Fruit fly (Drosophila melanogaster) whole organism, pupa: ENCODE measurements around the gene Cht7.

ENCODE experiments used
- CG10348 ChIP-seq: fragments of 200-800 bp; sonication (Bioruptor generic); IDR thresholded peaks from 2 replicates; pipeline ENCODE4 v1.3.6; 2022; ENCODE audit warnings: missing biosample characterization, missing genetic modification characterization
- CG12605 ChIP-seq: fragments of 200-800 bp; sonication (Bioruptor generic); IDR thresholded peaks from 2 replicates; pipeline ENCODE4 v1.3.6; 2022; ENCODE audit warnings: missing biosample characterization, missing genetic modification characterization
- CG13204 ChIP-seq: fragments of 200-800 bp; sonication (Bioruptor generic); optimal IDR thresholded peaks from 2 replicates; lab custom pipeline; 2018; ENCODE audit warnings: missing biosample characterization, mild to moderate bottlenecking, missing genetic modification characterization, moderate library complexity
- CG14655 ChIP-seq: fragments of 200-800 bp; sonication (Bioruptor generic); optimal IDR thresholded peaks from 3 replicates; lab custom pipeline; 2017; ENCODE audit warnings: mild to moderate bottlenecking, missing biosample characterization, missing genetic modification reagents, missing genetic modification characterization
- CG15710 ChIP-seq: fragments of 200-800 bp; sonication (Bioruptor generic); optimal IDR thresholded peaks from 2 replicates; lab custom pipeline; 2018; ENCODE audit warnings: missing biosample characterization, mild to moderate bottlenecking, missing genetic modification characterization, moderate library complexity
- CG17806 ChIP-seq: fragments of 200-800 bp; sonication (Bioruptor generic); optimal IDR thresholded peaks from 2 replicates; lab custom pipeline; 2018; ENCODE audit warnings: missing biosample characterization, mild to moderate bottlenecking, missing genetic modification characterization, moderate library complexity
- CG32121 ChIP-seq: fragments of 200-800 bp; sonication (Bioruptor generic); IDR thresholded peaks from 2 replicates; pipeline ENCODE4 v1.3.6; 2022; ENCODE audit warnings: missing biosample characterization, missing genetic modification characterization
- CG34367 ChIP-seq: fragments of 200-800 bp; sonication (Bioruptor generic); optimal IDR thresholded peaks from 2 replicates; lab custom pipeline; 2018; ENCODE audit warnings: missing biosample characterization, mild to moderate bottlenecking, missing genetic modification characterization
- CG4496 ChIP-seq: fragments of 200-800 bp; sonication (Bioruptor generic); IDR thresholded peaks from 3 replicates; pipeline ENCODE4 v1.3.6; 2022; ENCODE audit warnings: missing biosample characterization, missing genetic modification characterization
- CG8159 ChIP-seq: fragments of 200-800 bp; sonication (Bioruptor generic); optimal IDR thresholded peaks from 3 replicates; lab custom pipeline; 2018; ENCODE audit warnings: missing biosample characterization, mild to moderate bottlenecking, missing genetic modification characterization, moderate library complexity
- CG8301 ChIP-seq: fragments of 200-800 bp; sonication (Bioruptor generic); optimal IDR thresholded peaks from 2 replicates; lab custom pipeline; 2018; ENCODE audit warnings: missing biosample characterization, mild to moderate bottlenecking, missing genetic modification characterization
- CG9948 ChIP-seq: fragments of 200-800 bp; sonication (Bioruptor generic); optimal IDR thresholded peaks from 2 replicates; lab custom pipeline; 2018; ENCODE audit warnings: missing biosample characterization, mild to moderate bottlenecking, missing genetic modification characterization, moderate library complexity
- D1 ChIP-seq: fragments of 200-800 bp; sonication (Bioruptor generic); optimal IDR thresholded peaks from 2 replicates; lab custom pipeline; 2018; ENCODE audit warnings: missing biosample characterization, mild to moderate bottlenecking, missing genetic modification characterization, moderate library complexity
- EcR ChIP-seq: fragments of 200-800 bp; sonication (Bioruptor generic); optimal IDR thresholded peaks from 3 replicates; lab custom pipeline; 2019; ENCODE audit warnings: missing biosample characterization, missing genetic modification characterization, mild to moderate bottlenecking, moderate library complexity, missing genetic modification reagents
- Ets98B ChIP-seq: fragments of 200-800 bp; sonication (Bioruptor generic); IDR thresholded peaks from 2 replicates; pipeline ENCODE4 v1.3.6; 2022; ENCODE audit warnings: missing biosample characterization, missing genetic modification characterization
- Pif1A ChIP-seq: fragments of 200-800 bp; sonication (Bioruptor generic); optimal IDR thresholded peaks from 3 replicates; lab custom pipeline; 2016; ENCODE audit warnings: missing biosample characterization, missing genetic modification characterization
- Snoo ChIP-seq: fragments of 200-800 bp; sonication (Bioruptor generic); optimal IDR thresholded peaks from 3 replicates; lab custom pipeline; 2017; ENCODE audit warnings: missing biosample characterization, mild to moderate bottlenecking, missing genetic modification characterization, inconsistent platforms
- fd96Ca ChIP-seq: fragments of 200-800 bp; sonication (Bioruptor generic); IDR thresholded peaks from 3 replicates; pipeline ENCODE4 v1.3.6; 2022; ENCODE audit warnings: missing biosample characterization, missing genetic modification characterization
- gl ChIP-seq: fragments of 200-800 bp; sonication (Bioruptor generic); optimal IDR thresholded peaks from 2 replicates; lab custom pipeline; 2018; ENCODE audit warnings: missing biosample characterization, mild to moderate bottlenecking, missing genetic modification characterization
- rn ChIP-seq: fragments of 200-800 bp; sonication (Bioruptor generic); IDR thresholded peaks from 2 replicates; pipeline ENCODE4 v1.3.6; 2022; ENCODE audit warnings: missing biosample characterization, missing genetic modification characterization

The Cht7 gene

DNA sequence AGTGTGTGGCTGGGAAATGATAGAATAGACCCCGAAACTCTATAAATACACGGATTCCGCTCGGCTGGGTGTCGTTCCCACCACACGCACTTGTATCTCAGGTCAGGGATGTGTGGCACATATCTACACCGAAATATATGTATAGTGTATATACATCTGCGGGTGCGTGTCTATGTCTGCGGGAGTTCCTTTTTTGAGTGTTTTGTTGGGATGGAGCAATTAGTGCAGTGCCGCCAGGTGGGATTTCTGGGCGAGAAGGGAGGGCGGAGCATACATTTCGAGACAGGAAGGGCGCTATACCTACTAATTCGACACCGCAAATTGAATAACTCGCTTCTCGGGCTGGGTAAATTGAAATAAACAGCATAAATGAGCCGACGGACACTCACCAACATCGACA is 19.7 kb upstream of the Cht7 start:
- TF ChIP-seq Snoo (tag; lab: Kevin White, UChicago) (no peak), CG13204 (GFP tag; lab: Kevin White, UChicago) (no peak), fd96Ca (GFP tag; lab: Robert Waterston, UW) (0 out of 3 replicates have a peak, but pooled peaks have one; percentile 22)

DNA sequence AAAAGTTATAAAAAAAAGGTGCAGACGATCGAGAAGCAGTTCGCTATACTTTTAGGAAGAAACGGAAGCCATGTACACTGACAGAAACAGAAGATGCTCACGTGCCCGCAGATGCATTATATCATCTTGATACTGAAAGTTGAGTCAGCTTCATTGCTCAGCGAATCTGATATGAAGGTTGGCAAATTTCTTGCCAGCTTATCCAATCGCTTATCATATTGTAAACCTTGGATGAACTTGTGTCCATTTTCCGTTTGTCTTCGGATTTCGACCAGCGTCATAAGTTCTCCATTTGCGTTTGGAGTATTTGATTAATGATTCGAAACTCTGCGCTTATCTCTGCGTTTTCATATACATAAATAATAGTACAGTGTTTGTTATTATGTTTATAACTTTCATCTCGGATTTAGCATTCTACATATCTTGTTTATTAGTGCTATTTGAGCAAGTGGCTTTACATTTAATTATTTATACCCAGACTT is 18.9 kb upstream of the Cht7 start:
- TF ChIP-seq EcR (GFP tag; lab: Kevin White, UChicago), result no peak
- TF ChIP-seq CG8301 (tag; lab: Kevin White, UChicago), result peak; percentile 2
- peak; percentile 19 for TF ChIP-seq CG34367 (tag; lab: Kevin White, UChicago)

DNA sequence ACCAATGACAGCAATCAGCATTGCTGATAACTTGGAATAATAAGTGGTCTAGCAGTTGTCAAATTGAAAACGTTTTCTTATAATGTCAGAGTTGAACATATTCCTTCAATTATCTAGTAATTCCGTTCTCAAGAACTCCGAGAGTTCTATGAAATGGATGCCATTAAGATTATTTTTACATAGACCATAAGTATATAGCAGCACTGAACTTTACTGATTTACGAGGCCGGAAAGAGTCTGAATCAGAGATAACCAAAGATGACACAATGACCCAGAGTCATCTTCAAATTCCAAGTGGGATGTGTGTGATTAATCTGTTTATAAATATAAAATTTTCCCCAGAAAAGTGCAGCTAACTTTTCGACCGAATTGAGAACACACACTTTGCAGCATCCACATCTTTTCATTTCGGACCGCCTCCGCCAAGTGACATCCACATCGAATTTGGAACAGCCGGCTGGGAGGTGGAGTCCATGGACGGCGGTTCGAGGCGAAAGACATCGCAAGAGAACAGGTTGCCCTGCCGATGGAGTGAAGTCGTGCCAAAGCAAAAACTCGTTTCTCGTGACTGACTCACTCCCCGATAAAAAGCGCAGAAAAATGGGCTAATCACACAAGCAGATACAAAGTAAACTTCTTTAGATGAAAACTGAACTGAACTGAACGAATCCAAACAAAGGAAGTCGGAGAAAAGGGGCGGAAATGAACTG is 18.3 kb upstream of the Cht7 start:
- TF ChIP-seq CG13204 (GFP tag; lab: Kevin White, UChicago) (peak; percentile 42), Pif1A (GFP tag; lab: Kevin White, UChicago) (no peak), CG8301 (tag; lab: Kevin White, UChicago) (no peak), D1 (tag; lab: Kevin White, UChicago) (no peak), CG4496 (GFP tag; lab: Robert Waterston, UW) (0 out of 3 replicates have a peak, but pooled peaks have one; percentile 41), gl (tag; lab: Kevin White, UChicago) (no peak), CG9948 (tag; lab: Kevin White, UChicago) (no peak), CG14655 (GFP tag; lab: Kevin White, UChicago) (no peak), CG17806 (no peak), CG10348 (GFP tag; lab: Robert Waterston, UW) (no peak), EcR (GFP tag; lab: Kevin White, UChicago) (peak; percentile 65), CG15710 (tag; lab: Kevin White, UChicago) (no peak), fd96Ca (GFP tag; lab: Robert Waterston, UW) (no peak), Ets98B (no peak)

DNA sequence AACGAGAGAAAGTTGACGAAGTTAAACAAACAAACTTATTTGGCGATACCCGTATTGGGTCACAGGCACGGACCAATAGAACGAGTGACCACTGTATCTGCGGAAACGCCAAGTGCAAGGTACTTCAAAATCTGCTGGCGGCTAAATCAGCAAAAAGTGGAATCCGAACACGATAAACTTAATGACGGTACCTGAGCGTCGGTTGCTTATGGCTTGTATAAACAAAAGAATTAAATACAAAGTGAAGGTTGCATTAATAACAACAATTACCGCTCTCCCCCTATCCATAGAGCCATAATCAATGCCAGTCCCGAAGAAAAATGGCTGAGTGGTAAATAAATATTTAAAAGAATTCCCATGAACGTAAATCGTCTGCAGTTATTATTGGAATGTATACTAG is 17.8 kb upstream of the Cht7 start:
- TF ChIP-seq CG8301 (tag; lab: Kevin White, UChicago), result no peak
- TF ChIP-seq CG34367 (tag; lab: Kevin White, UChicago), result no peak
- no peak for TF ChIP-seq CG17806

DNA sequence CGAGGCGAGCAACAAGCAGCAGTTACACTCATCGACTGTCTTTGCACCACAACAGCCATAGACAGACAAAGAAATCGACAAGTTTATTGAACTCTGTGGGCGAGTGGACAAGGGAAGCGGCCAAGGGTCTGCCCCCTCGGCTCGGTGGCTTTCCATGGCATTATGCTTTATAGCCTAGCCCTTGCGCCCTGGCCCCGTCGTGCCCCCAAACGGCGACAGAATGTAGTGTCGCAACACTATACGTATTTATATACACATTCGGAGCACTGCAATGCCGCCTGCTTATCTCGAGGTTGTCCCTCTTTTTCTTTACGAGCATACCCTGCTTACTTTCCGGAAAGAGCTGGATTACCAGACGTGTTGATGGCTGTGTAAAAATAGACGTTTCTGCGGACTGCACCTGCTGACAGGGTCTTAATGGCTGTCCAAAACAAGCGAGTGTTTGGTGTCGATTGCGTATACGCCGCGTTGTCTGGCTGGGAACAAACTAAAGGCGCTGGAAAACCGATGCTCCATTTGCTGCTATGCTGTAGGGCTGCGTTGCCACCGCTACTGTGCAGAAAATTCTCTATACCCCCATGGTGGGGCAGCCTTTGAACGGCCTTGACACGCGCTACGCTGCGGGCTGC is 16.0 kb upstream of the Cht7 start:
- TF ChIP-seq EcR (GFP tag; lab: Kevin White, UChicago) (peak; percentile 97), fd96Ca (GFP tag; lab: Robert Waterston, UW) (no peak), CG34367 (tag; lab: Kevin White, UChicago) (no peak), CG32121 (GFP tag; lab: Robert Waterston, UW) (peak; percentile 31; the same call in 1 of the 2 replicates), CG4496 (GFP tag; lab: Robert Waterston, UW) (peak; percentile 17; the same call in 1 of the 3 replicates)

DNA sequence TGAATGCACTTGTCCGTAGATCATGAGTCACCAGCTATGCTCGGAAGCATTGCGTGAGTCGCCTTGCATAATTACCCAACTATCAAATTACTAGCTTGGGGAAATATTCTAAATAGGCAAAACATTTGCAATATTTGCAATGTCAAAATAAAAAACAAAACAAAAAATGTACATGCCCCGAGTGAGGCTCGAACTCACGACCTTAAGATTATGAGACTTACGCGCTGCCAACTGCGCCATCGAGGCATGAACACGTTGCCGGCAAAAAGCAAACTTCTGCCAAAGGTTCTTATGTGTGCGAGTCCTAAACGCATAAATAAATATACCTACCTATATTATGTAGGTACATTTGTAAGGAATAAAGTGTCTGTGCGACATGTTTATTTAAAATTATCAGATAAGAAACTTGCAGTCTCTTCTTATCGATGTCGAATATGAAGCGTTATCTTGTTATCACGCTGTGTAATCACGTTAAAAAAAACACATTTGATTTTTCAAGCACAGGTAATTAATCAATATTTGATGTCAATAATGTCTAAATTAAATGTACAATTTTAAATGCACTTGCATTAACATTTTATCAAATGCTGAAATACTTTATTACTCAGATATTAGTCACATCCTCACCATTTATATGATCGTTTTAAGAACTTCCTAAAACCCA is 15.1 kb upstream of the Cht7 start:
- no peak for TF ChIP-seq Pif1A (GFP tag; lab: Kevin White, UChicago)
- TF ChIP-seq CG15710 (tag; lab: Kevin White, UChicago), result no peak
- TF ChIP-seq EcR (GFP tag; lab: Kevin White, UChicago), result peak; percentile 17

DNA sequence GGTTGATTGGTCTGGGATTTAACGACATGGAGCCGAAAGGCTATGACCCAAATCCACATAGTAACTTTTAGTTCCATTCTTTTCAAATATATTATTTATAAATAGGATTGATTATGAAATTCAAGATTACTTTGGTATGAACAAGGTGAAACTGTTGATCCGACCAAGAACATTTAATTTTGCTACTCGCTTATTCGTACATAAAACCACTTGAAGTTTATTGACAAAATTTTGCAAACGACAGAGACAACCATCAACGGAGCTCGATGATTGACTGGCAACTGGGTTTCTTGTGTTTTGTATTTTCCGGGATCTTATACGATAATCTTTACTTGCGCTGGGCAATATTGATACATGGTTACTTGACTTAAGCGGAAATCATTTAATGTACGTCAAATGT is 7.6 kb upstream of the Cht7 start, which contains the start of gene CG45067:
TSS of gene CG45067 (minus strand) at position 101 of the 400 bp plus-strand sequence.
- TF ChIP-seq CG15710 (tag; lab: Kevin White, UChicago) (no peak), CG34367 (tag; lab: Kevin White, UChicago) (no peak), gl (tag; lab: Kevin White, UChicago) (no peak), CG13204 (GFP tag; lab: Kevin White, UChicago) (no peak), D1 (tag; lab: Kevin White, UChicago) (no peak), CG8301 (tag; lab: Kevin White, UChicago) (no peak), Pif1A (GFP tag; lab: Kevin White, UChicago) (no peak), CG10348 (GFP tag; lab: Robert Waterston, UW) (no peak), Ets98B (no peak), CG4496 (GFP tag; lab: Robert Waterston, UW) (no peak), CG8159 (no peak), EcR (GFP tag; lab: Kevin White, UChicago) (no peak), fd96Ca (GFP tag; lab: Robert Waterston, UW) (no peak), rn (GFP tag; lab: Robert Waterston, UW) (no peak), CG32121 (GFP tag; lab: Robert Waterston, UW) (no peak), CG12605 (no peak)
